Worm (Caenorhabditis elegans): ENCODE measurements around the gene math-22.
A peak's percentile ranks its signal among the peaks of the same experiment; 100 is the strongest.
"Not testable (repeated sequence)": the region's sequence is repeated elsewhere in the genome, so short reads cannot be mapped to it uniquely, and the experiment has no call there.

The math-22 gene

ce11 chrII:1905104-1905503, at the start of gene math-22:
TSS of gene math-22 (plus strand) at chrII:1905404.
- TF ChIP-seq lin-13 (GFP tag; optimal IDR thresholded peaks at IDR 0.05): no peak
- TF ChIP-seq nhr-47 (tag; optimal IDR thresholded peaks at IDR 0.05): no peak
- no peak for TF ChIP-seq ets-5 (GFP tag; IDR thresholded peaks at IDR 0.05)
- no peak for TF ChIP-seq lin-14 (GFP tag; optimal IDR thresholded peaks at IDR 0.05)
- TF ChIP-seq tlp-1 (tag; optimal IDR thresholded peaks at IDR 0.05): no peak
- TF ChIP-seq ceh-63 (GFP tag; optimal IDR thresholded peaks at IDR 0.05): no peak
- TF ChIP-seq ceh-88 (GFP tag; IDR thresholded peaks at IDR 0.05): no peak
- no peak for TF ChIP-seq unc-30 (tag; optimal IDR thresholded peaks at IDR 0.05)
- no peak for TF ChIP-seq unc-62 (GFP tag; optimal IDR thresholded peaks at IDR 0.05)
- TF ChIP-seq nhr-77 (tag; optimal IDR thresholded peaks at IDR 0.05): no peak
- TF ChIP-seq efl-3 (GFP tag; optimal IDR thresholded peaks at IDR 0.05): no peak
- no peak for TF ChIP-seq pqm-1 (tag; optimal IDR thresholded peaks at IDR 0.05)
- TF ChIP-seq sup-37 (GFP tag; optimal IDR thresholded peaks at IDR 0.05): no peak
- TF ChIP-seq swsn-7 (tag; optimal IDR thresholded peaks at IDR 0.05): no peak
- no peak for TF ChIP-seq mep-1 (tag; optimal IDR thresholded peaks at IDR 0.05)
- no peak for TF ChIP-seq vab-15 (tag; optimal IDR thresholded peaks at IDR 0.05)
- no peak for TF ChIP-seq nhr-84 (tag; optimal IDR thresholded peaks at IDR 0.05)
- TF ChIP-seq fkh-4 (tag; optimal IDR thresholded peaks at IDR 0.05; ENCODE audit: borderline replicate concordance): no peak

- TF ChIP-seq efl-1 (optimal IDR thresholded peaks at IDR 0.05) (peak; percentile 34 to 64), efl-1 (GFP tag; optimal IDR thresholded peaks at IDR 0.05 in 1 of 2) (peak; percentile 38 to 91), dpl-1 (GFP tag; optimal IDR thresholded peaks at IDR 0.05) (peak in 1 of 3 experiments; percentile 20)
Measured at ce11 chrII:1861285-1861793, 43.9 kb upstream of the math-22 start, which contains the start of gene C16C4.18. TSS of gene C16C4.18 (minus strand) at chrII:1861335.

- not testable (repeated sequence) for TF ChIP-seq ces-1 (GFP tag; optimal IDR thresholded peaks at IDR 0.05); aha-1 (tag; optimal IDR thresholded peaks at IDR 0.05); sptf-1 (tag; optimal IDR thresholded peaks at IDR 0.05)
Measured at ce11 chrII:1862334-1862733, 42.9 kb upstream of the math-22 start, which contains the start of gene fbxb-98. TSS of gene fbxb-98 (plus strand) at chrII:1862634.

- TF ChIP-seq sup-37 (GFP tag; optimal IDR thresholded peaks at IDR 0.05) (no peak), efl-1 (optimal IDR thresholded peaks at IDR 0.05) (no peak), efl-1 (GFP tag; optimal IDR thresholded peaks at IDR 0.05 in 1 of 2) (peak in 1 of 2 experiments; percentile 32)
Measured at ce11 chrII:1864278-1864677, 40.9 kb upstream of the math-22 start, which contains the start of gene C16C4.17. TSS of gene C16C4.17 (plus strand) at chrII:1864578.

ce11 chrII:1865683-1866431, 39.3 kb upstream of the math-22 start, which contains the start of gene math-15:
TSS of gene math-15 (plus strand) at chrII:1866381.
- TF ChIP-seq efl-1 (optimal IDR thresholded peaks at IDR 0.05): no peak
- peak in 1 of 2 experiments; percentile 79 for TF ChIP-seq efl-1 (GFP tag; optimal IDR thresholded peaks at IDR 0.05 in 1 of 2)
- TF ChIP-seq lsy-2 (tag; optimal IDR thresholded peaks at IDR 0.05): no peak
- peak; percentile 59 for TF ChIP-seq elt-2 (tag; optimal IDR thresholded peaks at IDR 0.05)
- TF ChIP-seq Y116A8C.19 (tag; optimal IDR thresholded peaks at IDR 0.05; ENCODE audit: borderline replicate concordance): no peak
- no peak for TF ChIP-seq C04F5.9 (tag; optimal IDR thresholded peaks at IDR 0.05)

- no peak for TF ChIP-seq aly-2 (tag; optimal IDR thresholded peaks at IDR 0.05)
- TF ChIP-seq hpl-2 (GFP tag; optimal IDR thresholded peaks at IDR 0.05): no peak
- no peak for TF ChIP-seq pqm-1 (tag; optimal IDR thresholded peaks at IDR 0.05)
- TF ChIP-seq lin-13 (GFP tag; optimal IDR thresholded peaks at IDR 0.05): no peak
- no peak for TF ChIP-seq ceh-88 (GFP tag; IDR thresholded peaks at IDR 0.05)
- no peak for TF ChIP-seq irx-1 (tag; optimal IDR thresholded peaks at IDR 0.05)
- TF ChIP-seq mef-2 (tag; optimal IDR thresholded peaks at IDR 0.05): no peak
- no peak for TF ChIP-seq sptf-1 (tag; optimal IDR thresholded peaks at IDR 0.05)
- TF ChIP-seq nhr-28 (tag; optimal IDR thresholded peaks at IDR 0.05): no peak
- TF ChIP-seq ceh-8 (GFP tag; optimal IDR thresholded peaks at IDR 0.05): no peak
- no peak for TF ChIP-seq fkh-8 (tag; optimal IDR thresholded peaks at IDR 0.05)
- no peak for TF ChIP-seq lin-15B (tag; optimal IDR thresholded peaks at IDR 0.05)
- no peak for TF ChIP-seq zag-1 (tag; optimal IDR thresholded peaks at IDR 0.05)
- no peak for TF ChIP-seq nhr-19 (GFP tag; conservative IDR thresholded peaks at IDR 0.05)
- TF ChIP-seq xbp-1 (tag; optimal IDR thresholded peaks at IDR 0.05): no peak
- TF ChIP-seq unc-130 (tag; optimal IDR thresholded peaks at IDR 0.05): no peak
- no peak for TF ChIP-seq swsn-7 (tag; optimal IDR thresholded peaks at IDR 0.05)
Measured at ce11 chrII:1869120-1869519, 36.1 kb upstream of the math-22 start, which contains the start of gene math-14. TSS of gene math-14 (plus strand) at chrII:1869420.
